Worm (Caenorhabditis elegans) whole organism, mixed stage, embryonic: ENCODE data around the gene daam-1.

Experiments used
- blmp-1 ChIP-seq: fragments of 150-350 bp; optimal IDR thresholded peaks from 2 replicates; lab custom pipeline; 2014; ENCODE audit warnings: missing biosample characterization, missing genetic modification characterization
- ceh-39 ChIP-seq: fragments of 150-350 bp; optimal IDR thresholded peaks from 2 replicates; lab custom pipeline; 2014; ENCODE audit warnings: missing biosample characterization, missing genetic modification characterization
- ceh-43 ChIP-seq: fragments of 200-800 bp; sonication (Bioruptor generic); optimal IDR thresholded peaks from 2 replicates; lab custom pipeline; 2018; ENCODE audit warnings: mild to moderate bottlenecking, missing genetic modification characterization, moderate library complexity, missing compliant biosample characterization
- elt-3 ChIP-seq: fragments of 150-350 bp; optimal IDR thresholded peaks from 2 replicates; lab custom pipeline; 2014; ENCODE audit warnings: missing biosample characterization, missing genetic modification characterization
- flh-1 ChIP-seq: fragments of 200-800 bp; sonication (Bioruptor generic); optimal IDR thresholded peaks from 2 replicates; lab custom pipeline; 2018; ENCODE audit warnings: mild to moderate bottlenecking, missing genetic modification characterization, moderate library complexity, missing compliant biosample characterization
- lin-13 ChIP-seq: fragments of 150-350 bp; optimal IDR thresholded peaks from 2 replicates; lab custom pipeline; 2014; ENCODE audit warnings: missing biosample characterization, missing genetic modification characterization
- lin-32 ChIP-seq: fragments of 200-800 bp; sonication (Bioruptor generic); optimal IDR thresholded peaks from 2 replicates; lab custom pipeline; 2018; ENCODE audit warnings: mild to moderate bottlenecking, missing genetic modification characterization, missing compliant biosample characterization
- lsy-2 ChIP-seq: fragments of 150-350 bp; optimal IDR thresholded peaks from 2 replicates; lab custom pipeline; 2014; ENCODE audit warnings: missing biosample characterization, missing genetic modification characterization
- nhr-76 ChIP-seq: sonication (generic microtip); optimal IDR thresholded peaks from 2 replicates; lab custom pipeline; 2017; ENCODE audit warnings: missing biosample characterization, missing genetic modification characterization
- snpc-4 ChIP-seq: fragments of 150-350 bp; optimal IDR thresholded peaks from 2 replicates; lab custom pipeline; 2014; ENCODE audit warnings: missing biosample characterization, missing genetic modification characterization
- unc-62 ChIP-seq: fragments of 150-350 bp; optimal IDR thresholded peaks from 2 replicates; lab custom pipeline; 2014; ENCODE audit warnings: missing biosample characterization, missing genetic modification reagents, missing genetic modification characterization

DNA sequence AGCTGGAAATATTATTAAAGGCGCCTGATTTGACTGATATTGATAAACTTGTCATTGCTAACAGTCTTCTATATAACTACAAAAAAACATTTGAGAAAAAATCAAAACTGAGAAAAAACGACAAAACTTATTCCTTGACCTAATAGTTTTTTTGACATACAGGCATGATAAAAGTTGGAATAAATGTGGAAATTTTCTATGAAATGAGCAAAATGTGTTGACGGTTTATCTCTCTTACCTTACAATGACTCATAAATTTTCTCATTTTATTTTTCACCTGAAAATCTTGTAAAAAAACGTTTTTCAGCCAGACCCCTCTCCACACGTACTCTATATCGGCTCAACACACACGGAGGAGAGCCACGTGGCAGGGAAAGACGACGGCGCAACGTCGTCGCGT lies 63.1 kb downstream of the daam-1 start, which contains the start of gene egl-8:
- TF ChIP-seq lin-13 (tag; lab: Kevin White, UChicago) (no peak), ceh-39 (tag; lab: Kevin White, UChicago) (no peak), nhr-76 (no peak), ceh-43 (GFP tag; lab: Kevin White, UChicago) (no peak), snpc-4 (no peak), elt-3 (no peak), lsy-2 (tag; lab: Kevin White, UChicago) (no peak), unc-62 (GFP tag; lab: Kevin White, UChicago) (no peak), blmp-1 (tag; lab: Kevin White, UChicago) (no peak), lin-32 (no peak), flh-1 (GFP tag; lab: Kevin White, UChicago) (no peak)
